Fruit fly (Drosophila melanogaster) whole organism, embryonic: ENCODE data around the gene Spn28B.
A peak's percentile ranks its signal among the peaks of the same experiment; 100 is the strongest.

Experiments
- Awh ChIP-seq: fragments of 200-800 bp; sonication (Bioruptor generic); IDR thresholded peaks from 2 replicates; pipeline ENCODE4, ENCODE4 v1.3.6; 2022; ENCODE audit warnings: missing biosample characterization, missing genetic modification characterization
- BtbVII ChIP-seq: fragments of 200-800 bp; sonication (Bioruptor generic); optimal IDR thresholded peaks from 3 replicates; lab custom pipeline; 2017; ENCODE audit warnings: missing biosample characterization, mild to moderate bottlenecking, missing genetic modification characterization
- Bteb2 ChIP-seq: fragments of 200-800 bp; sonication (Bioruptor generic); optimal IDR thresholded peaks from 2 replicates; lab custom pipeline; 2016; ENCODE audit warnings: missing biosample characterization, missing genetic modification characterization
- CG10462 ChIP-seq: fragments of 200-800 bp; sonication (Bioruptor generic); optimal IDR thresholded peaks from 2 replicates; lab custom pipeline; 2016; ENCODE audit warnings: missing biosample characterization, missing genetic modification characterization
- CG10543 ChIP-seq: fragments of 200-800 bp; sonication (Bioruptor generic); optimal IDR thresholded peaks from 3 replicates; lab custom pipeline; 2017; ENCODE audit warnings: missing biosample characterization, mild to moderate bottlenecking, missing genetic modification characterization, moderate library complexity
- CG10654 ChIP-seq: fragments of 200-800 bp; sonication (Bioruptor generic); optimal IDR thresholded peaks from 2 replicates; lab custom pipeline; 2016; ENCODE audit warnings: missing biosample characterization, missing genetic modification characterization
- CG11456 ChIP-seq: fragments of 200-800 bp; sonication (Bioruptor generic); IDR thresholded peaks from 3 replicates; pipeline ENCODE4 v1.3.6; 2022; ENCODE audit warnings: missing biosample characterization, missing genetic modification characterization
- CG12391 ChIP-seq: fragments of 200-800 bp; sonication (Bioruptor generic); optimal IDR thresholded peaks from 3 replicates; lab custom pipeline; 2018; ENCODE audit warnings: missing biosample characterization, mild to moderate bottlenecking, missing genetic modification characterization, moderate library complexity
- CG14050 ChIP-seq: fragments of 200-800 bp; sonication (Bioruptor generic); IDR thresholded peaks from 3 replicates; pipeline ENCODE4 v1.3.6; 2022; ENCODE audit warnings: missing biosample characterization, missing genetic modification characterization
- CG15479 ChIP-seq: fragments of 200-800 bp; sonication (Bioruptor generic); optimal IDR thresholded peaks from 3 replicates; lab custom pipeline; 2019; ENCODE audit warnings: missing biosample characterization, mild to moderate bottlenecking, missing genetic modification characterization, moderate library complexity
- CG16813 ChIP-seq: fragments of 200-800 bp; sonication (Bioruptor generic); IDR thresholded peaks from 3 replicates; pipeline ENCODE4 v1.3.6; 2022; ENCODE audit warnings: missing biosample characterization, missing genetic modification characterization; ENCODE audit not compliant: partially characterized antibody
- CG16863 ChIP-seq: fragments of 200-800 bp; sonication (Bioruptor generic); optimal IDR thresholded peaks from 3 replicates; lab custom pipeline; 2016; ENCODE audit warnings: missing biosample characterization, missing genetic modification characterization
- CG17568 ChIP-seq: fragments of 200-800 bp; sonication (Bioruptor generic); optimal IDR thresholded peaks from 2 replicates; lab custom pipeline; 2018; ENCODE audit warnings: missing biosample characterization, mild to moderate bottlenecking, missing genetic modification characterization, moderate library complexity
- CG2202 ChIP-seq: fragments of 200-800 bp; sonication (Bioruptor generic); optimal IDR thresholded peaks from 2 replicates; lab custom pipeline; 2018; ENCODE audit warnings: missing biosample characterization, mild to moderate bottlenecking, missing genetic modification characterization
- CG30020 ChIP-seq: fragments of 200-800 bp; optimal IDR thresholded peaks from 2 replicates; lab custom pipeline; 2019; ENCODE audit warnings: missing biosample characterization, mild to moderate bottlenecking, missing genetic modification characterization, moderate library complexity
- CG31388 ChIP-seq: fragments of 200-800 bp; sonication (Bioruptor generic); optimal IDR thresholded peaks from 2 replicates; lab custom pipeline; 2016; ENCODE audit warnings: missing biosample characterization, missing genetic modification characterization
- CG3163 ChIP-seq: fragments of 200-800 bp; sonication (Bioruptor generic); optimal IDR thresholded peaks from 3 replicates; lab custom pipeline; 2016; ENCODE audit warnings: missing biosample characterization, missing genetic modification characterization
- CG33557 ChIP-seq: fragments of 200-800 bp; sonication (Bioruptor generic); optimal IDR thresholded peaks from 2 replicates; lab custom pipeline; 2019; ENCODE audit warnings: missing biosample characterization, mild to moderate bottlenecking, missing genetic modification characterization, moderate library complexity
- CG34224 ChIP-seq: fragments of 200-800 bp; sonication (Bioruptor generic); IDR thresholded peaks from 3 replicates; pipeline ENCODE4 v1.3.6; 2022; ENCODE audit warnings: missing biosample characterization, missing genetic modification characterization; ENCODE audit not compliant: partially characterized antibody
- CG4707 ChIP-seq: fragments of 200-800 bp; sonication (Bioruptor generic); optimal IDR thresholded peaks from 2 replicates; lab custom pipeline; 2018; ENCODE audit warnings: missing biosample characterization, mild to moderate bottlenecking, missing genetic modification characterization, moderate library complexity
- CG4730 ChIP-seq: fragments of 200-800 bp; sonication (Bioruptor generic); IDR thresholded peaks from 2 replicates; pipeline ENCODE4 v1.3.6; 2022; ENCODE audit warnings: missing biosample characterization, missing genetic modification characterization
- CG6765 ChIP-seq: fragments of 200-800 bp; sonication (Bioruptor generic); optimal IDR thresholded peaks from 3 replicates; lab custom pipeline; 2017; ENCODE audit warnings: missing biosample characterization, mild to moderate bottlenecking, missing genetic modification characterization
- CG6791 ChIP-seq: fragments of 200-800 bp; sonication (Bioruptor generic); IDR thresholded peaks from 3 replicates; pipeline ENCODE4 v1.3.6; 2022; ENCODE audit warnings: missing biosample characterization, missing genetic modification characterization; ENCODE audit not compliant: partially characterized antibody
- CG7963 ChIP-seq: fragments of 200-800 bp; sonication (Bioruptor generic); IDR thresholded peaks from 3 replicates; pipeline ENCODE4 v1.3.6; 2022; ENCODE audit warnings: missing biosample characterization, missing genetic modification characterization; ENCODE audit not compliant: partially characterized antibody
- CG8281 ChIP-seq: fragments of 200-800 bp; sonication (Bioruptor generic); optimal IDR thresholded peaks from 2 replicates; lab custom pipeline; 2018; ENCODE audit warnings: missing biosample characterization, mild to moderate bottlenecking, missing genetic modification characterization, moderate library complexity
- CG8290 ChIP-seq, 3 experiments: fragments of 200-800 bp; sonication (Bioruptor generic); optimal IDR thresholded peaks; 2 replicates each; lab custom pipeline; 2016 to 2019; ENCODE audit warnings: missing biosample characterization in 3 of 3, missing genetic modification characterization in 3 of 3, mild to moderate bottlenecking in 2 of 3, moderate library complexity in 1 of 3
- CG8944 ChIP-seq: fragments of 200-800 bp; sonication (Bioruptor generic); optimal IDR thresholded peaks from 3 replicates; lab custom pipeline; 2016; ENCODE audit warnings: missing biosample characterization, missing genetic modification characterization
- D ChIP-seq, 2 experiments: fragments of 200-800 bp in 1 of 2; fragments of >200 bp in 1 of 2; sonication (Bioruptor generic) in 1 of 2; optimal IDR thresholded peaks; 2 replicates in 1 of 2; 3 replicates in 1 of 2; lab custom pipeline; 2017; ENCODE audit warnings: mild to moderate bottlenecking in 1 of 2, missing biosample characterization in 1 of 2, missing genetic modification characterization in 1 of 2, missing genetic modification reagents in 1 of 2
- Dip2 ChIP-seq: fragments of 200-800 bp; sonication (Bioruptor generic); IDR thresholded peaks from 2 replicates; pipeline ENCODE4 v1.3.6; 2022; ENCODE audit warnings: missing biosample characterization, missing genetic modification characterization
- Doc2 ChIP-seq: fragments of 200-800 bp; sonication (Bioruptor generic); IDR thresholded peaks from 2 replicates; pipeline ENCODE4 v1.3.6; 2022; ENCODE audit warnings: missing biosample characterization, missing genetic modification characterization
- Drgx ChIP-seq: fragments of 200-800 bp; sonication (Bioruptor generic); IDR thresholded peaks from 2 replicates; pipeline ENCODE4 v1.3.6; 2022; ENCODE audit warnings: missing biosample characterization, missing genetic modification characterization
- E2f1 ChIP-seq: fragments of 200-800 bp; sonication (Bioruptor generic); IDR thresholded peaks from 2 replicates; pipeline ENCODE4 v1.3.6; 2022; ENCODE audit warnings: missing biosample characterization, missing genetic modification characterization
- Gsc ChIP-seq: fragments of 200-800 bp; sonication (Bioruptor generic); IDR thresholded peaks from 2 replicates; pipeline ENCODE4 v1.3.6; 2022; ENCODE audit warnings: missing biosample characterization, missing genetic modification characterization
- Ptx1 ChIP-seq: fragments of 200-800 bp; sonication (Bioruptor generic); IDR thresholded peaks from 2 replicates; pipeline ENCODE4 v1.3.6; 2022; ENCODE audit warnings: missing biosample characterization, missing genetic modification characterization
- ase ChIP-seq: fragments of 200-800 bp; sonication (Bioruptor generic); IDR thresholded peaks from 3 replicates; pipeline ENCODE4 v1.3.6; 2022; ENCODE audit warnings: missing biosample characterization, missing genetic modification characterization
- bbx ChIP-seq: fragments of 200-800 bp; sonication (Bioruptor generic); IDR thresholded peaks from 2 replicates; pipeline ENCODE4 v1.3.6; 2022; ENCODE audit warnings: missing biosample characterization, missing genetic modification characterization; ENCODE audit not compliant: partially characterized antibody
- chm ChIP-seq: fragments of 200-800 bp; sonication (Bioruptor generic); IDR thresholded peaks from 2 replicates; pipeline ENCODE4 v1.3.6; 2022; ENCODE audit warnings: missing biosample characterization, missing genetic modification characterization
- crc ChIP-seq: fragments of 200-800 bp; sonication (Bioruptor generic); optimal IDR thresholded peaks from 2 replicates; lab custom pipeline; 2016; ENCODE audit warnings: missing biosample characterization, missing genetic modification characterization
- dan ChIP-seq: fragments of 200-800 bp; sonication (Bioruptor generic); IDR thresholded peaks from 2 replicates; pipeline ENCODE4 v1.3.6; 2022; ENCODE audit warnings: missing biosample characterization, missing genetic modification characterization
- dmrt99B ChIP-seq: fragments of 200-800 bp; sonication (Bioruptor generic); optimal IDR thresholded peaks from 2 replicates; lab custom pipeline; 2018; ENCODE audit warnings: missing biosample characterization, mild to moderate bottlenecking, missing genetic modification characterization, moderate library complexity
- ewg ChIP-seq: fragments of 200-800 bp; sonication (Bioruptor generic); optimal IDR thresholded peaks from 3 replicates; lab custom pipeline; 2017; ENCODE audit warnings: mild to moderate bottlenecking, missing biosample characterization, missing genetic modification reagents, missing genetic modification characterization
- gcm ChIP-seq: fragments of 200-800 bp; sonication (Bioruptor generic); optimal IDR thresholded peaks from 2 replicates; lab custom pipeline; 2019; ENCODE audit warnings: missing biosample characterization, mild to moderate bottlenecking, missing genetic modification characterization, moderate library complexity
- gro ChIP-seq: fragments of 200-800 bp; sonication (Bioruptor generic); optimal IDR thresholded peaks from 2 replicates; lab custom pipeline; 2016; ENCODE audit warnings: missing biosample characterization, missing genetic modification characterization
- gsb ChIP-seq: fragments of 200-800 bp; sonication (Bioruptor generic); IDR thresholded peaks from 2 replicates; pipeline ENCODE4 v1.3.6; 2022; ENCODE audit warnings: missing biosample characterization, missing genetic modification characterization
- knrl ChIP-seq: fragments of 200-800 bp; sonication (Bioruptor generic); IDR thresholded peaks from 3 replicates; pipeline ENCODE4 v1.3.6; 2022; ENCODE audit warnings: missing biosample characterization, missing genetic modification characterization; ENCODE audit not compliant: partially characterized antibody
- peb ChIP-seq: fragments of 200-800 bp; sonication (Bioruptor generic); IDR thresholded peaks from 2 replicates; pipeline ENCODE4 v1.3.6; 2022; ENCODE audit warnings: missing biosample characterization, missing genetic modification characterization
- scrt ChIP-seq: fragments of 200-800 bp; sonication (Bioruptor generic); optimal IDR thresholded peaks from 2 replicates; lab custom pipeline; 2018; ENCODE audit warnings: missing biosample characterization, mild to moderate bottlenecking, missing genetic modification characterization, moderate library complexity
- sima ChIP-seq: fragments of 200-800 bp; sonication (Bioruptor generic); optimal IDR thresholded peaks from 2 replicates; lab custom pipeline; 2016; ENCODE audit warnings: missing biosample characterization, missing genetic modification characterization
- sisA ChIP-seq: fragments of 200-800 bp; sonication (Bioruptor generic); IDR thresholded peaks from 2 replicates; pipeline ENCODE4 v1.3.6; 2022; ENCODE audit warnings: missing biosample characterization, missing genetic modification characterization
- usp ChIP-seq: fragments of >200 bp; optimal IDR thresholded peaks from 2 replicates; lab custom pipeline; 2017; ENCODE audit warnings: missing biosample characterization, missing genetic modification characterization

Spn28B gene

DNA sequence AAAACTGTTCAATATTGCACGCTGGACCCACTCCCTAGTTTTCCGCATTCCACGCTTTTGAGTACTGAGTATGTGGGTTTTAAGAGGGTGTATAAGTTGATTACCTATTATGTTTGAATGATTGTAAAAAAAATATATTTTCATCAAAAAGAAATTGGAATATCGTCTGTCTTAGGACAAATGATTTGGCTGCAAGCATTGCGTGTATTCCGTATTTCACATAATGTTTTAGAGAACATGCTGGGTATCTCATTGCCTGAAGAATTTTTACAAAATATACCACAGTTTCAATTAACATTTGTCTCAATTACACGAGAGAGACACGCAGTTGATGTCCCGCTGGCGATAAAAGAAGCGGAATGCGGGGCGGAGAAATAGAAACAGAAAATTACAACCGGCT lies 51.1 kb downstream of the Spn28B start (continued):
- TF ChIP-seq ase (GFP tag; lab: Robert Waterston, UW) (no peak), ewg (GFP tag; lab: Kevin White, UChicago) (peak; percentile 26), CG4707 (no peak), BtbVII (GFP tag; lab: Kevin White, UChicago) (no peak), Gsc (GFP tag; lab: Robert Waterston, UW) (no peak), CG10543 (GFP tag; lab: Kevin White, UChicago) (no peak), knrl (GFP tag; lab: Robert Waterston, UW) (no peak), Dip2 (GFP tag; lab: Robert Waterston, UW) (no peak), CG31388 (GFP tag; lab: Kevin White, UChicago) (peak; percentile 16), Drgx (GFP tag; lab: Robert Waterston, UW) (no peak), scrt (GFP tag; lab: Kevin White, UChicago) (no peak), CG8290 (GFP tag; optimal IDR thresholded peaks at IDR 0.05; lab: Kevin White, UChicago) (no peak), CG8290 (tag; optimal IDR thresholded peaks at IDR 0.05; lab: Kevin White, UChicago) (no peak), Doc2 (GFP tag; lab: Robert Waterston, UW) (no peak), CG34224 (GFP tag; lab: Robert Waterston, UW) (no peak), CG11456 (GFP tag; lab: Robert Waterston, UW) (no peak), CG15479 (GFP tag; lab: Kevin White, UChicago) (peak; percentile 55), CG4730 (no peak), CG10462 (GFP tag; lab: Kevin White, UChicago) (peak; percentile 28), gcm (GFP tag; lab: Kevin White, UChicago) (peak; percentile 63), CG8944 (GFP tag; lab: Kevin White, UChicago) (peak; percentile 16), crc (GFP tag; lab: Kevin White, UChicago) (no peak), dmrt99B (peak; percentile 50), peb (GFP tag; lab: Robert Waterston, UW) (peak; percentile 39; the same call in 1 of the 2 replicates), CG30020 (tag; lab: Kevin White, UChicago) (no peak), gro (GFP tag; lab: Kevin White, UChicago) (no peak), CG16813 (GFP tag; lab: Robert Waterston, UW) (no peak), sima (GFP tag; lab: Kevin White, UChicago) (no peak), dan (0 out of 2 replicates have a peak, but pooled peaks have one; percentile 19), chm (GFP tag; lab: Robert Waterston, UW) (0 out of 2 replicates have a peak, but pooled peaks have one; percentile 48), CG12391 (tag; lab: Kevin White, UChicago) (peak; percentile 67), CG7963 (GFP tag; lab: Robert Waterston, UW) (no peak), CG10654 (GFP tag; lab: Kevin White, UChicago) (peak; percentile 1), CG6765 (no peak), CG8281 (tag; lab: Kevin White, UChicago) (no peak), D (optimal IDR thresholded peaks at IDR 0.05; lab: Kevin White, UChicago) (no peak), D (GFP tag; optimal IDR thresholded peaks at IDR 0.05; lab: Kevin White, UChicago) (peak; percentile 55), usp (GFP tag; lab: Kevin White, UChicago) (no peak), CG33557 (GFP tag; lab: Kevin White, UChicago) (no peak), gsb (GFP tag; lab: Robert Waterston, UW) (no peak), Ptx1 (GFP tag; lab: Robert Waterston, UW) (peak; percentile 22; the same call in 1 of the 2 replicates), sisA (peak; percentile 23; the same call in 1 of the 2 replicates), CG16863 (peak; percentile 34), E2f1 (no peak), Bteb2 (GFP tag; lab: Kevin White, UChicago) (peak; percentile 32), CG14050 (no peak), CG3163 (no peak), CG6791 (GFP tag; lab: Robert Waterston, UW) (no peak), CG17568 (GFP tag; lab: Kevin White, UChicago) (peak; percentile 38), Awh (no peak), bbx (no peak), CG2202 (peak; percentile 68)
